Worm (Caenorhabditis elegans) whole organism, L4 larva: ENCODE measurements around the gene gpx-6.
A peak's percentile ranks its signal among the peaks of the same experiment; 100 is the strongest.

Experiments
- ces-1 ChIP-seq: fragments of 150-350 bp; sonication (generic microtip); optimal IDR thresholded peaks from 4 replicates; lab custom pipeline; 2014; ENCODE audit warnings: missing biosample characterization, missing genetic modification reagents, missing genetic modification characterization
- nhr-11 ChIP-seq: fragments of 150-350 bp; optimal IDR thresholded peaks from 2 replicates; lab custom pipeline; 2014; ENCODE audit warnings: missing biosample characterization, missing genetic modification characterization
- sdz-12 ChIP-seq: fragments of 200-800 bp; sonication (Bioruptor generic); optimal IDR thresholded peaks from 2 replicates; lab custom pipeline; 2018; ENCODE audit warnings: mild to moderate bottlenecking, missing genetic modification characterization, missing compliant biosample characterization
- unc-62 ChIP-seq, 3 experiments: fragments of 150-350 bp in 1 of 3; sonication (generic microtip); optimal IDR thresholded peaks in 2 of 3; peaks in 1 of 3; 1 replicate in 1 of 3; 2 replicates in 2 of 3; lab custom pipeline; 2014 to 2017; ENCODE audit warnings: missing biosample characterization in 3 of 3, missing genetic modification characterization in 3 of 3, missing genetic modification reagents in 3 of 3, missing genotype in 1 of 3

- no peak for TF ChIP-seq sdz-12 (GFP tag; lab: Kevin White, UChicago)
- no peak for TF ChIP-seq ces-1 (GFP tag; lab: Kevin White, UChicago)
- TF ChIP-seq nhr-11 (tag; lab: Kevin White, UChicago), result no peak
- peak in 1 of 2 experiments; percentile 86 for TF ChIP-seq unc-62 (GFP tag; optimal IDR thresholded peaks at IDR 0.05 in 1 of 2; lab: Kevin White, UChicago)
- TF ChIP-seq unc-62 (tag; optimal IDR thresholded peaks at IDR 0.05; lab: Kevin White, UChicago), result no peak
Measured at ce11 chrIV:8199274-8199673, 22.7 kb upstream of the gpx-6 start.
